Fruit fly (Drosophila melanogaster) whole organism, embryonic: Measurements from ENCODE around the gene CG33287.

Experiments
- Antp ChIP-seq: fragments of 200-800 bp; sonication (Bioruptor generic); optimal IDR thresholded peaks from 3 replicates; lab custom pipeline; 2016; ENCODE audit warnings: missing biosample characterization, missing genetic modification characterization
- Bteb2 ChIP-seq: fragments of 200-800 bp; sonication (Bioruptor generic); optimal IDR thresholded peaks from 2 replicates; lab custom pipeline; 2016; ENCODE audit warnings: missing biosample characterization, missing genetic modification characterization
- CG10565 ChIP-seq: fragments of 200-800 bp; sonication (Bioruptor generic); optimal IDR thresholded peaks from 3 replicates; lab custom pipeline; 2016; ENCODE audit warnings: missing biosample characterization, mild to moderate bottlenecking, missing genetic modification characterization
- CG11085 ChIP-seq: fragments of 200-800 bp; sonication (Bioruptor generic); IDR thresholded peaks from 2 replicates; pipeline ENCODE4 v1.3.6; 2022; ENCODE audit warnings: missing biosample characterization, missing genetic modification characterization
- CG11504 ChIP-seq: fragments of 200-800 bp; sonication (Bioruptor generic); optimal IDR thresholded peaks from 3 replicates; lab custom pipeline; 2019; ENCODE audit warnings: missing biosample characterization, mild to moderate bottlenecking, missing genetic modification characterization, moderate library complexity
- CG12071 ChIP-seq: fragments of 200-800 bp; sonication (Bioruptor generic); optimal IDR thresholded peaks from 3 replicates; lab custom pipeline; 2018; ENCODE audit warnings: missing biosample characterization, mild to moderate bottlenecking, missing genetic modification characterization
- CG12299 ChIP-seq: fragments of 200-800 bp; sonication (Bioruptor generic); optimal IDR thresholded peaks from 2 replicates; lab custom pipeline; 2018; ENCODE audit warnings: missing biosample characterization, mild to moderate bottlenecking, missing genetic modification characterization
- CG13894 ChIP-seq: fragments of 200-800 bp; sonication (Bioruptor generic); optimal IDR thresholded peaks from 3 replicates; lab custom pipeline; 2018; ENCODE audit warnings: missing biosample characterization, mild to moderate bottlenecking, missing genetic modification characterization, moderate library complexity
- CG14710 ChIP-seq: fragments of 200-800 bp; sonication (Bioruptor generic); optimal IDR thresholded peaks from 3 replicates; lab custom pipeline; 2019; ENCODE audit warnings: missing biosample characterization, mild to moderate bottlenecking, missing genetic modification characterization, moderate library complexity
- CG14965 ChIP-seq: fragments of 200-800 bp; sonication (Bioruptor generic); optimal IDR thresholded peaks from 2 replicates; lab custom pipeline; 2016; ENCODE audit warnings: missing biosample characterization, missing genetic modification characterization, borderline replicate concordance
- CG15696 ChIP-seq: fragments of 200-800 bp; sonication (Bioruptor generic); optimal IDR thresholded peaks from 2 replicates; lab custom pipeline; 2019; ENCODE audit warnings: missing biosample characterization, mild to moderate bottlenecking, missing genetic modification characterization, moderate library complexity
- CG1602 ChIP-seq: fragments of 200-800 bp; sonication (Bioruptor generic); optimal IDR thresholded peaks from 3 replicates; lab custom pipeline; 2016; ENCODE audit warnings: missing biosample characterization, missing genetic modification characterization
- CG17385 ChIP-seq: fragments of 200-800 bp; sonication (Bioruptor generic); optimal IDR thresholded peaks from 3 replicates; lab custom pipeline; 2018; ENCODE audit warnings: missing biosample characterization, mild to moderate bottlenecking, missing genetic modification characterization
- CG18262 ChIP-seq: fragments of 200-800 bp; optimal IDR thresholded peaks from 3 replicates; lab custom pipeline; 2019; ENCODE audit warnings: missing biosample characterization, mild to moderate bottlenecking, missing genetic modification characterization, moderate library complexity
- CG1832 ChIP-seq: fragments of 200-800 bp; sonication (Bioruptor generic); optimal IDR thresholded peaks from 2 replicates; lab custom pipeline; 2017; ENCODE audit warnings: missing biosample characterization, mild to moderate bottlenecking, missing genetic modification characterization, inconsistent platforms
- CG2116 ChIP-seq: fragments of 200-800 bp; sonication (Bioruptor generic); optimal IDR thresholded peaks from 3 replicates; lab custom pipeline; 2018; ENCODE audit warnings: missing biosample characterization, mild to moderate bottlenecking, missing genetic modification characterization
- CG2712 ChIP-seq: fragments of 200-800 bp; optimal IDR thresholded peaks from 3 replicates; lab custom pipeline; 2019; ENCODE audit warnings: missing biosample characterization, mild to moderate bottlenecking, missing genetic modification characterization, moderate library complexity
- CG33213 ChIP-seq: fragments of 200-800 bp; sonication (Bioruptor generic); optimal IDR thresholded peaks from 3 replicates; lab custom pipeline; 2016; ENCODE audit warnings: missing biosample characterization, missing genetic modification characterization
- CG34422 ChIP-seq: fragments of 200-800 bp; sonication (Bioruptor generic); IDR thresholded peaks from 3 replicates; pipeline ENCODE4 v1.3.6; 2022; ENCODE audit warnings: missing biosample characterization, missing genetic modification characterization
- CG3995 ChIP-seq: fragments of 200-800 bp; sonication (Bioruptor generic); optimal IDR thresholded peaks from 3 replicates; lab custom pipeline; 2016; ENCODE audit warnings: missing biosample characterization, missing genetic modification characterization
- CG4328 ChIP-seq: fragments of 200-800 bp; sonication (Bioruptor generic); optimal IDR thresholded peaks from 3 replicates; lab custom pipeline; 2017; ENCODE audit warnings: missing biosample characterization, missing genetic modification reagents, missing genetic modification characterization
- CG4424 ChIP-seq: fragments of 200-800 bp; sonication (Bioruptor generic); optimal IDR thresholded peaks from 3 replicates; lab custom pipeline; 2016; ENCODE audit warnings: missing biosample characterization, missing genetic modification characterization
- CG4854 ChIP-seq: fragments of 200-800 bp; sonication (Bioruptor generic); optimal IDR thresholded peaks from 2 replicates; lab custom pipeline; 2016; ENCODE audit warnings: missing biosample characterization, missing genetic modification characterization, inconsistent platforms
- CG5245 ChIP-seq: fragments of 200-800 bp; sonication (Bioruptor generic); optimal IDR thresholded peaks from 3 replicates; lab custom pipeline; 2016; ENCODE audit warnings: missing biosample characterization, missing genetic modification characterization
- CG7357 ChIP-seq: fragments of 200-800 bp; sonication (Bioruptor generic); IDR thresholded peaks from 3 replicates; pipeline ENCODE4 v1.3.6; 2022; ENCODE audit warnings: missing biosample characterization, missing genetic modification characterization
- CG7556 ChIP-seq: fragments of 200-800 bp; sonication (Bioruptor generic); optimal IDR thresholded peaks from 2 replicates; lab custom pipeline; 2017; ENCODE audit warnings: missing biosample characterization, mild to moderate bottlenecking, missing genetic modification characterization
- CG8388 ChIP-seq: fragments of 200-800 bp; sonication (Bioruptor generic); optimal IDR thresholded peaks from 2 replicates; lab custom pipeline; 2019; ENCODE audit warnings: missing biosample characterization, mild to moderate bottlenecking, missing genetic modification characterization, moderate library complexity
- CG9727 ChIP-seq: fragments of 200-800 bp; sonication (Bioruptor generic); optimal IDR thresholded peaks from 3 replicates; lab custom pipeline; 2017; ENCODE audit warnings: missing biosample characterization, mild to moderate bottlenecking, missing genetic modification characterization
- Camta ChIP-seq: fragments of 200-800 bp; sonication (Bioruptor generic); optimal IDR thresholded peaks from 2 replicates; lab custom pipeline; 2016; ENCODE audit warnings: missing biosample characterization, missing genetic modification characterization
- Dbx ChIP-seq: fragments of 200-800 bp; sonication (Bioruptor generic); IDR thresholded peaks from 3 replicates; pipeline ENCODE4 v1.3.6; 2022; ENCODE audit warnings: missing biosample characterization, missing genetic modification characterization
- HHEX ChIP-seq: fragments of 200-800 bp; sonication (Bioruptor generic); optimal IDR thresholded peaks from 3 replicates; lab custom pipeline; 2017; ENCODE audit warnings: missing biosample characterization, mild to moderate bottlenecking, missing genetic modification characterization, missing genetic modification reagents
- Hr3 ChIP-seq: fragments of 200-800 bp; sonication (Bioruptor generic); optimal IDR thresholded peaks from 3 replicates; lab custom pipeline; 2016; ENCODE audit warnings: missing biosample characterization, missing genetic modification characterization
- Mes4 ChIP-seq: fragments of 200-800 bp; sonication (Bioruptor generic); optimal IDR thresholded peaks from 2 replicates; lab custom pipeline; 2016; ENCODE audit warnings: missing biosample characterization, missing genetic modification characterization
- Neu2 ChIP-seq: fragments of 200-800 bp; sonication (Bioruptor generic); optimal IDR thresholded peaks from 3 replicates; lab custom pipeline; 2016; ENCODE audit warnings: missing biosample characterization, missing genetic modification characterization, borderline replicate concordance
- Optix ChIP-seq: fragments of 200-800 bp; sonication (Bioruptor generic); IDR thresholded peaks from 3 replicates; pipeline ENCODE4 v1.3.6; 2022; ENCODE audit warnings: missing biosample characterization, missing genetic modification characterization
- Ravus ChIP-seq: fragments of 200-800 bp; sonication (Bioruptor generic); IDR thresholded peaks from 2 replicates; pipeline ENCODE4 v1.3.6; 2022; ENCODE audit warnings: missing biosample characterization, missing genetic modification characterization
- Rx ChIP-seq: fragments of 200-800 bp; sonication (Bioruptor generic); IDR thresholded peaks from 2 replicates; pipeline ENCODE4 v1.3.6; 2022; ENCODE audit warnings: missing biosample characterization, missing genetic modification characterization
- Side ChIP-seq: fragments of 200-800 bp; sonication (Bioruptor generic); optimal IDR thresholded peaks from 2 replicates; lab custom pipeline; 2016; ENCODE audit warnings: missing biosample characterization, missing genetic modification characterization
- Sox102F ChIP-seq: fragments of 200-800 bp; sonication (Bioruptor generic); optimal IDR thresholded peaks from 2 replicates; lab custom pipeline; 2018; ENCODE audit warnings: missing biosample characterization, mild to moderate bottlenecking, missing genetic modification characterization, moderate library complexity
- ap ChIP-seq: fragments of 200-800 bp; sonication (Bioruptor generic); IDR thresholded peaks from 2 replicates; pipeline ENCODE4 v1.3.6; 2022; ENCODE audit warnings: missing biosample characterization, missing genetic modification characterization
- ci ChIP-seq: fragments of 200-800 bp; sonication (Bioruptor generic); IDR thresholded peaks from 3 replicates; pipeline ENCODE4 v1.3.6; 2022; ENCODE audit warnings: missing biosample characterization, missing genetic modification characterization
- fd102C ChIP-seq: fragments of 200-800 bp; sonication (Bioruptor generic); optimal IDR thresholded peaks from 2 replicates; lab custom pipeline; 2018; ENCODE audit warnings: missing biosample characterization, mild to moderate bottlenecking, missing genetic modification characterization, moderate library complexity
- kah ChIP-seq: fragments of 200-800 bp; sonication (Bioruptor generic); optimal IDR thresholded peaks from 2 replicates; lab custom pipeline; 2018; ENCODE audit warnings: missing biosample characterization, mild to moderate bottlenecking, missing genetic modification characterization
- mirr ChIP-seq: fragments of 200-800 bp; sonication (Bioruptor generic); optimal IDR thresholded peaks from 3 replicates; lab custom pipeline; 2018; ENCODE audit warnings: missing biosample characterization, mild to moderate bottlenecking, missing genetic modification characterization
- nmo ChIP-seq: fragments of 200-800 bp; sonication (Bioruptor generic); optimal IDR thresholded peaks from 2 replicates; lab custom pipeline; 2018; ENCODE audit warnings: missing biosample characterization, mild to moderate bottlenecking, missing genetic modification characterization, moderate library complexity
- pnt ChIP-seq: fragments of 200-800 bp; sonication (Bioruptor generic); optimal IDR thresholded peaks from 3 replicates; lab custom pipeline; 2016; ENCODE audit warnings: missing biosample characterization, missing genetic modification characterization
- ro ChIP-seq: fragments of 200-800 bp; sonication (Bioruptor generic); IDR thresholded peaks from 2 replicates; pipeline ENCODE4 v1.3.6; 2022; ENCODE audit warnings: missing biosample characterization, missing genetic modification characterization
- slou ChIP-seq: fragments of 200-800 bp; sonication (Bioruptor generic); optimal IDR thresholded peaks from 3 replicates; lab custom pipeline; 2016; ENCODE audit warnings: missing biosample characterization, missing genetic modification characterization
- sug ChIP-seq: fragments of 200-800 bp; optimal IDR thresholded peaks from 2 replicates; lab custom pipeline; 2019; ENCODE audit warnings: missing biosample characterization, mild to moderate bottlenecking, missing genetic modification characterization, moderate library complexity
- ttk ChIP-seq: fragments of 200-800 bp; sonication (Bioruptor generic); IDR thresholded peaks from 2 replicates; pipeline ENCODE4 v2.1.2; 2022; ENCODE audit warnings: missing biosample characterization, missing genetic modification characterization
- wek ChIP-seq: fragments of 200-800 bp; sonication (Bioruptor generic); optimal IDR thresholded peaks from 3 replicates; lab custom pipeline; 2018; ENCODE audit warnings: missing biosample characterization, mild to moderate bottlenecking, missing genetic modification characterization, moderate library complexity
- yki ChIP-seq: fragments of >200 bp; optimal IDR thresholded peaks from 3 replicates; lab custom pipeline; 2018

CG33287 gene

dm6 chr3L:20954118-20954517, 16.3 kb downstream of the CG33287 start (continued):
- no peak for TF ChIP-seq CG14710 (tag; lab: Kevin White, UChicago)
- TF ChIP-seq CG15696 (tag; lab: Kevin White, UChicago) = peak; percentile 61
- no peak for TF ChIP-seq mirr (GFP tag; lab: Kevin White, UChicago)
- TF ChIP-seq kah (GFP tag; lab: Kevin White, UChicago) = no peak
- TF ChIP-seq CG1602 (GFP tag; lab: Kevin White, UChicago) = no peak
- TF ChIP-seq CG9727 (GFP tag; lab: Kevin White, UChicago) = no peak
- TF ChIP-seq pnt (GFP tag; lab: Kevin White, UChicago) = no peak
- no peak for TF ChIP-seq CG11504 (tag; lab: Kevin White, UChicago)
- TF ChIP-seq fd102C (GFP tag; lab: Kevin White, UChicago) = no peak
- 0 out of 3 replicates have a peak, but pooled peaks have one; percentile 33 for TF ChIP-seq ci (GFP tag; lab: Robert Waterston, UW)
- TF ChIP-seq Rx = no peak
- TF ChIP-seq ap = no peak
- no peak for TF ChIP-seq CG5245 (GFP tag; lab: Kevin White, UChicago)
- TF ChIP-seq CG12299 = no peak
- TF ChIP-seq CG4854 (GFP tag; lab: Kevin White, UChicago) = no peak
- TF ChIP-seq CG11085 (GFP tag; lab: Robert Waterston, UW) = no peak
- no peak for TF ChIP-seq ro (GFP tag; lab: Robert Waterston, UW)
- TF ChIP-seq CG33213 (GFP tag; lab: Kevin White, UChicago) = peak; percentile 8
- TF ChIP-seq CG7556 (GFP tag; lab: Kevin White, UChicago) = no peak
- TF ChIP-seq CG1832 (GFP tag; lab: Kevin White, UChicago) = no peak
- TF ChIP-seq HHEX (GFP tag; lab: Kevin White, UChicago) = no peak
- TF ChIP-seq Neu2 = no peak
- no peak for TF ChIP-seq Hr3
- no peak for TF ChIP-seq Bteb2 (GFP tag; lab: Kevin White, UChicago)
- TF ChIP-seq yki = no peak
- TF ChIP-seq CG4328 (GFP tag; lab: Kevin White, UChicago) = peak; percentile 1
- TF ChIP-seq Ravus (GFP tag; lab: Robert Waterston, UW) = no peak
- TF ChIP-seq CG10565 = no peak
- no peak for TF ChIP-seq Camta (GFP tag; lab: Kevin White, UChicago)
- no peak for TF ChIP-seq CG7357 (GFP tag; lab: Robert Waterston, UW)
- no peak for TF ChIP-seq CG13894 (tag; lab: Kevin White, UChicago)
- no peak for TF ChIP-seq Dbx (GFP tag; lab: Robert Waterston, UW)
- no peak for TF ChIP-seq CG3995 (GFP tag; lab: Kevin White, UChicago)
- TF ChIP-seq CG8388 (GFP tag; lab: Kevin White, UChicago) = no peak
- peak; percentile 31 for TF ChIP-seq CG14965 (GFP tag; lab: Kevin White, UChicago)
- no peak for TF ChIP-seq Side (GFP tag; lab: Kevin White, UChicago)
- TF ChIP-seq CG34422 (GFP tag; lab: Robert Waterston, UW) = no peak
- no peak for TF ChIP-seq CG4424 (GFP tag; lab: Kevin White, UChicago)
- TF ChIP-seq slou (GFP tag; lab: Kevin White, UChicago) = no peak
- peak; percentile 22 for TF ChIP-seq CG2116 (GFP tag; lab: Kevin White, UChicago)
- no peak for TF ChIP-seq CG18262
- no peak for TF ChIP-seq Antp
- TF ChIP-seq CG2712 (tag; lab: Kevin White, UChicago) = no peak
- no peak for TF ChIP-seq CG17385
- TF ChIP-seq ttk (GFP tag; lab: Robert Waterston, UW) = no peak
- no peak for TF ChIP-seq nmo
- no peak for TF ChIP-seq Optix (GFP tag; lab: Robert Waterston, UW)
- TF ChIP-seq wek (GFP tag; lab: Kevin White, UChicago) = peak; percentile 56
- TF ChIP-seq CG12071 (GFP tag; lab: Kevin White, UChicago) = peak; percentile 28
- no peak for TF ChIP-seq Mes4 (GFP tag; lab: Kevin White, UChicago)
- no peak for TF ChIP-seq sug (tag; lab: Kevin White, UChicago)
- no peak for TF ChIP-seq Sox102F (GFP tag; lab: Kevin White, UChicago)
